Worm (Caenorhabditis elegans) whole organism, L2 larva: ENCODE results near the gene best-9.

Experiments
- alr-1 ChIP-seq: fragments of 150-350 bp; optimal IDR thresholded peaks from 2 replicates; lab custom pipeline; 2014; ENCODE audit warnings: missing biosample characterization, missing genetic modification characterization
- lin-11 ChIP-seq: fragments of 150-350 bp; sonication (generic microtip); optimal IDR thresholded peaks from 2 replicates; lab custom pipeline; 2014; ENCODE audit warnings: missing biosample characterization, missing genetic modification characterization, inconsistent platforms, mixed read lengths
- lsy-2 ChIP-seq, 2 experiments: fragments of 150-350 bp in 1 of 2; sonication (generic microtip) in 1 of 2; optimal IDR thresholded peaks; 2 replicates each; lab custom pipeline; 2014 to 2017; ENCODE audit warnings: missing biosample characterization in 2 of 2, missing genetic modification characterization in 2 of 2
- sem-4 ChIP-seq: fragments of 150-350 bp; optimal IDR thresholded peaks from 2 replicates; lab custom pipeline; 2014; ENCODE audit warnings: missing biosample characterization, missing genetic modification reagents, missing genetic modification characterization
- skn-1 ChIP-seq: sonication (generic microtip); optimal IDR thresholded peaks from 2 replicates; lab custom pipeline; 2017; ENCODE audit warnings: missing biosample characterization, missing genetic modification characterization
- ztf-4 ChIP-seq: fragments of 150-350 bp; optimal IDR thresholded peaks from 2 replicates; lab custom pipeline; 2014; ENCODE audit warnings: missing biosample characterization, missing genetic modification characterization

ce11 chrIV:6548609-6549008 is 11.9 kb upstream of the best-9 start, which contains the start of gene fan-1:
- peak; percentile 43 to 80 for TF ChIP-seq lsy-2 (tag; optimal IDR thresholded peaks at IDR 0.05; lab: Kevin White, UChicago)
- TF ChIP-seq skn-1 (tag; lab: Kevin White, UChicago): no peak
- no peak for TF ChIP-seq lin-11 (tag; lab: Kevin White, UChicago)
- no peak for TF ChIP-seq ztf-4 (tag; lab: Kevin White, UChicago)
- peak; percentile 20 for TF ChIP-seq sem-4 (tag; lab: Kevin White, UChicago)
- TF ChIP-seq alr-1: no peak
